Worm (Caenorhabditis elegans): Measurements from ENCODE around the gene gtf-2A2.

The gtf-2A2 gene

ce11 chrIII:12616990-12617393 is 7.6 kb upstream of the gtf-2A2 start (continued):
- TF ChIP-seq mxl-3 (GFP tag; optimal IDR thresholded peaks at IDR 0.05) (peak; percentile 71), nhr-10 (tag; optimal IDR thresholded peaks at IDR 0.05) (no peak), hmg-1.1 (GFP tag; IDR thresholded peaks at IDR 0.05) (peak; percentile 57), lir-3 (tag; optimal IDR thresholded peaks at IDR 0.05) (no peak), T26A8.4 (GFP tag; IDR thresholded peaks at IDR 0.05) (0 out of 2 replicates have a peak, but pooled peaks have one; percentile 14), madf-9 (GFP tag; conservative IDR thresholded peaks at IDR 0.05) (0 out of 2 replicates have a peak, but pooled peaks have one; percentile 49), nhr-48 (tag; optimal IDR thresholded peaks at IDR 0.05) (peak; percentile 69), zip-11 (GFP tag; IDR thresholded peaks at IDR 0.05) (no peak), ama-1 (optimal IDR thresholded peaks at IDR 0.05) (peak; percentile 79), mep-1 (tag; optimal IDR thresholded peaks at IDR 0.05) (peak; percentile 84)

ce11 chrIII:12625875-12626649 is 1.5 kb downstream of the gtf-2A2 start, which contains the start of gene pqn-80:
Gene pqn-80 (plus strand): TSS chrIII:12626568.
- TF ChIP-seq ama-1 (optimal IDR thresholded peaks at IDR 0.05) (no peak), unc-62 (GFP tag; optimal IDR thresholded peaks at IDR 0.05 in 1 of 2) (peak in 1 of 2 experiments; percentile 36), unc-62 (tag; optimal IDR thresholded peaks at IDR 0.05) (no peak), Y48G9A.11 (GFP tag; IDR thresholded peaks at IDR 0.05) (0 out of 2 replicates have a peak, but pooled peaks have one; percentile 38), ceh-62 (tag; optimal IDR thresholded peaks at IDR 0.05) (no peak), gei-8 (GFP tag; optimal IDR thresholded peaks at IDR 0.05) (no peak), php-3 (GFP tag; IDR thresholded peaks at IDR 0.05) (no peak), nhr-77 (tag; optimal IDR thresholded peaks at IDR 0.05) (no peak), sdz-12 (GFP tag; optimal IDR thresholded peaks at IDR 0.05) (no peak), unc-130 (GFP tag; optimal IDR thresholded peaks at IDR 0.05) (no peak), mes-2 (tag; optimal IDR thresholded peaks at IDR 0.05; ENCODE audit: poor library complexity, severe bottlenecking) (peak; percentile 64), T26A8.4 (GFP tag; IDR thresholded peaks at IDR 0.05) (0 out of 2 replicates have a peak, but pooled peaks have one; percentile 21), daf-19 (GFP tag; conservative IDR thresholded peaks at IDR 0.05) (no peak), hlh-30 (tag; optimal IDR thresholded peaks at IDR 0.05; ENCODE audit: insufficient read depth) (peak; percentile 48), rbr-2 (tag; optimal IDR thresholded peaks at IDR 0.05) (peak; percentile 11), cey-2 (tag; optimal IDR thresholded peaks at IDR 0.05; ENCODE audit: borderline replicate concordance, insufficient read depth) (no peak), lin-13 (GFP tag; optimal IDR thresholded peaks at IDR 0.05) (peak; percentile 9), duxl-1 (tag; optimal IDR thresholded peaks at IDR 0.05; ENCODE audit: poor library complexity) (no peak), ces-1 (GFP tag; optimal IDR thresholded peaks at IDR 0.05) (no peak), dve-1 (tag; optimal IDR thresholded peaks at IDR 0.05; ENCODE audit: insufficient read depth) (peak; percentile 22), nhr-25 (tag; optimal IDR thresholded peaks at IDR 0.05; ENCODE audit: borderline replicate concordance, insufficient read depth) (no peak), hif-1 (tag; optimal IDR thresholded peaks at IDR 0.05) (no peak), madf-9 (GFP tag; conservative IDR thresholded peaks at IDR 0.05) (no peak), tag-97 (GFP tag; IDR thresholded peaks at IDR 0.05) (no peak), lin-39 (tag; optimal IDR thresholded peaks at IDR 0.05) (no peak), hmg-1.1 (GFP tag; IDR thresholded peaks at IDR 0.05) (peak; percentile 20; the same call in 1 of the 2 replicates), zip-2 (tag; optimal IDR thresholded peaks at IDR 0.05) (no peak), mep-1 (tag; optimal IDR thresholded peaks at IDR 0.05) (peak; percentile 45), mdl-1 (tag; optimal IDR thresholded peaks at IDR 0.05) (no peak), Y5F2A.4 (GFP tag; optimal IDR thresholded peaks at IDR 0.05) (no peak), mxl-2 (GFP tag; conservative IDR thresholded peaks at IDR 0.05) (no peak), dmd-6 (GFP tag; IDR thresholded peaks at IDR 0.05) (no peak), nhr-11 (tag; optimal IDR thresholded peaks at IDR 0.05) (no peak), daf-16 (GFP tag; optimal IDR thresholded peaks at IDR 0.05) (no peak), daf-16 (tag; optimal IDR thresholded peaks at IDR 0.05) (no peak), nhr-6 (tag; optimal IDR thresholded peaks at IDR 0.05) (peak; percentile 8), lsy-2 (tag; optimal IDR thresholded peaks at IDR 0.05) (peak in 1 of 2 experiments; percentile 84), lir-3 (tag; optimal IDR thresholded peaks at IDR 0.05) (no peak), snpc-1.2 (GFP tag; IDR thresholded peaks at IDR 0.05) (no peak), snpc-4 (tag; optimal IDR thresholded peaks at IDR 0.05) (no peak), daf-12 (tag; optimal IDR thresholded peaks at IDR 0.05) (no peak), nhr-76 (tag; optimal IDR thresholded peaks at IDR 0.05) (no peak)
